Worm (Caenorhabditis elegans) whole organism, young adult: Measurements from ENCODE around the gene C35D10.10.

Source experiments
- B0019.2 ChIP-seq: fragments of 200-800 bp; sonication (Bioruptor generic); conservative IDR thresholded peaks from 2 replicates; pipeline ENCODE4 v1.3.6; 2022; ENCODE audit warnings: missing genetic modification reagents, missing genetic modification characterization, missing compliant biosample characterization
- D2030.7 ChIP-seq: fragments of 200-800 bp; sonication (Bioruptor generic); IDR thresholded peaks from 2 replicates; pipeline ENCODE4 v1.3.6; 2022; ENCODE audit warnings: missing genetic modification reagents, missing genetic modification characterization, missing compliant biosample characterization
- ZK185.1 ChIP-seq: sonication (generic microtip); optimal IDR thresholded peaks from 2 replicates; lab custom pipeline; 2016; ENCODE audit warnings: mild to moderate bottlenecking, missing genetic modification characterization, missing compliant biosample characterization; ENCODE audit not compliant: poor library complexity, severe bottlenecking
- athp-1 ChIP-seq: sonication (generic microtip); optimal IDR thresholded peaks from 2 replicates; lab custom pipeline; 2017; ENCODE audit warnings: mild to moderate bottlenecking, missing genetic modification characterization, missing compliant biosample characterization
- bed-1 ChIP-seq: fragments of 200-800 bp; sonication (Bioruptor generic); IDR thresholded peaks from 2 replicates; pipeline ENCODE4 v1.3.6; 2022; ENCODE audit warnings: missing genetic modification reagents, missing genetic modification characterization, missing compliant biosample characterization
- egl-18 ChIP-seq: fragments of 200-800 bp; sonication (Bioruptor generic); IDR thresholded peaks from 2 replicates; pipeline ENCODE4 v1.3.6; 2022; ENCODE audit warnings: missing genetic modification reagents, missing genetic modification characterization, missing compliant biosample characterization
- lin-40 ChIP-seq: sonication (generic microtip); optimal IDR thresholded peaks from 2 replicates; lab custom pipeline; 2016; ENCODE audit warnings: missing genetic modification characterization, mild to moderate bottlenecking, missing compliant biosample characterization, missing genotype, missing genetic modification reagents
- mxl-1 ChIP-seq: sonication (generic microtip); optimal IDR thresholded peaks from 2 replicates; lab custom pipeline; 2016; ENCODE audit warnings: missing genetic modification characterization, missing compliant biosample characterization
- nhr-27 ChIP-seq: fragments of 200-800 bp; sonication (Bioruptor generic); optimal IDR thresholded peaks from 2 replicates; lab custom pipeline; 2018; ENCODE audit warnings: mild to moderate bottlenecking, missing genetic modification characterization, moderate library complexity, missing compliant biosample characterization
- sea-2 ChIP-seq: fragments of 200-800 bp; sonication (Bioruptor generic); IDR thresholded peaks from 2 replicates; pipeline ENCODE4 v1.3.6; 2022; ENCODE audit warnings: missing genetic modification characterization, missing compliant biosample characterization
- unc-62 ChIP-seq: fragments of 150-350 bp; optimal IDR thresholded peaks from 2 replicates; lab custom pipeline; 2014; ENCODE audit warnings: missing biosample characterization, missing genetic modification reagents, missing genetic modification characterization
- zfh-2 ChIP-seq: fragments of 200-800 bp; sonication (Bioruptor generic); conservative IDR thresholded peaks from 2 replicates; pipeline ENCODE4 v1.3.6; 2022; ENCODE audit warnings: missing genetic modification reagents, missing genetic modification characterization, missing compliant biosample characterization

- TF ChIP-seq mxl-1 (tag; lab: Kevin White, UChicago) (no peak), bed-1 (GFP tag; lab: Robert Waterston, UW) (no peak), zfh-2 (no peak), unc-62 (GFP tag; lab: Kevin White, UChicago) (no peak), lin-40 (no peak), D2030.7 (GFP tag; lab: Robert Waterston, UW) (no peak), egl-18 (no peak), B0019.2 (GFP tag; lab: Robert Waterston, UW) (no peak), athp-1 (no peak), sea-2 (GFP tag; lab: Robert Waterston, UW) (no peak), ZK185.1 (tag; lab: Kevin White, UChicago) (no peak), nhr-27 (no peak)
Observed at ce11 chrIII:4829440-4829839, 32.2 kb downstream of the C35D10.10 start, which contains the start of gene F26A1.9.
